Worm (Caenorhabditis elegans) whole organism, L1 larva: ENCODE measurements around the gene F26A1.19.

Source experiments
- Y116A8C.19 ChIP-seq: sonication (generic microtip); optimal IDR thresholded peaks from 2 replicates; lab custom pipeline; 2016; ENCODE audit warnings: missing compliant biosample characterization, missing genetic modification characterization, borderline replicate concordance
- aha-1 ChIP-seq: fragments of 150-350 bp; optimal IDR thresholded peaks from 2 replicates; lab custom pipeline; 2014; ENCODE audit warnings: missing biosample characterization, missing genetic modification characterization
- alr-1 ChIP-seq: fragments of 200-800 bp; sonication (Bioruptor generic); optimal IDR thresholded peaks from 2 replicates; lab custom pipeline; 2018; ENCODE audit warnings: borderline replicate concordance, mild to moderate bottlenecking, missing genetic modification characterization, missing compliant biosample characterization
- aly-2 ChIP-seq: fragments of 150-350 bp; optimal IDR thresholded peaks from 2 replicates; lab custom pipeline; 2014; ENCODE audit warnings: missing biosample characterization, missing genetic modification characterization
- ama-1 ChIP-seq: fragments of 150-350 bp; optimal IDR thresholded peaks from 2 replicates; lab custom pipeline; 2014
- blmp-1 ChIP-seq: fragments of 150-350 bp; optimal IDR thresholded peaks from 2 replicates; lab custom pipeline; 2014; ENCODE audit warnings: missing biosample characterization, missing genetic modification characterization
- dsc-1 ChIP-seq: sonication (generic microtip); optimal IDR thresholded peaks from 2 replicates; lab custom pipeline; 2016; ENCODE audit warnings: mild to moderate bottlenecking, missing genetic modification characterization, missing compliant biosample characterization
- efl-1 ChIP-seq, 4 experiments: fragments of 150-350 bp; optimal IDR thresholded peaks in 3 of 4; peaks in 1 of 4; 1 replicate in 1 of 4; 2 replicates in 3 of 4; lab custom pipeline; 2014; ENCODE audit warnings: missing biosample characterization in 2 of 4, missing genetic modification characterization in 2 of 4, missing genetic modification reagents in 2 of 4
- efl-3 ChIP-seq: fragments of 200-800 bp; sonication (Bioruptor generic); optimal IDR thresholded peaks from 2 replicates; lab custom pipeline; 2018; ENCODE audit warnings: mild to moderate bottlenecking, missing genetic modification characterization, missing compliant biosample characterization
- elt-2 ChIP-seq: sonication (generic microtip); optimal IDR thresholded peaks from 2 replicates; lab custom pipeline; 2016; ENCODE audit warnings: missing genetic modification characterization, mild to moderate bottlenecking, inconsistent platforms, missing compliant biosample characterization, missing genetic modification reagents
- fkh-10 ChIP-seq: sonication (generic microtip); optimal IDR thresholded peaks from 2 replicates; lab custom pipeline; 2017; ENCODE audit warnings: missing biosample characterization, missing genetic modification reagents, missing genetic modification characterization
- fkh-4 ChIP-seq: sonication (generic microtip); optimal IDR thresholded peaks from 2 replicates; lab custom pipeline; 2016; ENCODE audit warnings: missing compliant biosample characterization, missing genetic modification characterization, borderline replicate concordance
- fos-1 ChIP-seq: fragments of 150-350 bp; optimal IDR thresholded peaks from 2 replicates; lab custom pipeline; 2014; ENCODE audit warnings: missing biosample characterization, missing genetic modification characterization
- grh-1 ChIP-seq: fragments of 200-800 bp; sonication (Bioruptor generic); IDR thresholded peaks from 2 replicates; pipeline ENCODE4 v1.3.6; 2022; ENCODE audit warnings: missing genetic modification reagents, missing genetic modification characterization, missing compliant biosample characterization
- hlh-4 ChIP-seq: sonication (generic microtip); optimal IDR thresholded peaks from 2 replicates; lab custom pipeline; 2016; ENCODE audit warnings: mild to moderate bottlenecking, missing genetic modification characterization, missing compliant biosample characterization
- hpl-2 ChIP-seq: fragments of 150-350 bp; optimal IDR thresholded peaks from 2 replicates; lab custom pipeline; 2014; ENCODE audit warnings: missing biosample characterization, missing genetic modification reagents, missing genetic modification characterization
- irx-1 ChIP-seq: sonication (generic microtip); optimal IDR thresholded peaks from 2 replicates; lab custom pipeline; 2016; ENCODE audit warnings: missing genetic modification characterization, missing compliant biosample characterization
- lin-13 ChIP-seq: fragments of 150-350 bp; optimal IDR thresholded peaks from 2 replicates; lab custom pipeline; 2014; ENCODE audit warnings: missing biosample characterization, missing genetic modification reagents, missing genetic modification characterization
- lin-15B ChIP-seq: fragments of 150-350 bp; sonication (generic microtip); optimal IDR thresholded peaks from 3 replicates; lab custom pipeline; 2014; ENCODE audit warnings: missing biosample characterization, missing genetic modification characterization
- lin-35 ChIP-seq, 2 experiments: fragments of 150-350 bp; optimal IDR thresholded peaks; 2 replicates each; lab custom pipeline; 2014; ENCODE audit warnings: missing biosample characterization in 2 of 2, missing genetic modification characterization in 2 of 2, missing genetic modification reagents in 2 of 2
- lin-39 ChIP-seq: fragments of 150-350 bp; optimal IDR thresholded peaks from 2 replicates; lab custom pipeline; 2014; ENCODE audit warnings: missing biosample characterization, missing genetic modification reagents, missing genetic modification characterization
- lir-3 ChIP-seq: sonication (generic microtip); optimal IDR thresholded peaks from 2 replicates; lab custom pipeline; 2016; ENCODE audit warnings: mild to moderate bottlenecking, missing genetic modification characterization, moderate library complexity, missing compliant biosample characterization; ENCODE audit not compliant: poor library complexity
- mdl-1 ChIP-seq, 2 experiments: fragments of 150-350 bp; optimal IDR thresholded peaks; 2 replicates each; lab custom pipeline; 2014 to 2017; ENCODE audit warnings: missing biosample characterization in 2 of 2, missing genetic modification characterization in 2 of 2, inconsistent platforms in 1 of 2
- mep-1 ChIP-seq: fragments of 150-350 bp; optimal IDR thresholded peaks from 2 replicates; lab custom pipeline; 2014; ENCODE audit warnings: missing biosample characterization, missing genetic modification characterization
- nhr-20 ChIP-seq: sonication (generic microtip); optimal IDR thresholded peaks from 2 replicates; lab custom pipeline; 2016; ENCODE audit warnings: mild to moderate bottlenecking, missing genetic modification characterization, missing compliant biosample characterization
- nhr-47 ChIP-seq: sonication (generic microtip); optimal IDR thresholded peaks from 2 replicates; lab custom pipeline; 2016; ENCODE audit warnings: mild to moderate bottlenecking, missing genetic modification characterization, moderate library complexity, missing compliant biosample characterization
- nhr-85 ChIP-seq: sonication (generic microtip); peaks from one replicate; lab custom pipeline; 2016; ENCODE audit warnings: missing genetic modification characterization, inconsistent platforms, missing compliant biosample characterization
- nhr-90 ChIP-seq: sonication (generic microtip); optimal IDR thresholded peaks from 2 replicates; lab custom pipeline; 2016; ENCODE audit warnings: mild to moderate bottlenecking, missing genetic modification characterization, missing compliant biosample characterization; ENCODE audit not compliant: poor library complexity
- skn-1 ChIP-seq: fragments of 150-350 bp; optimal IDR thresholded peaks from 2 replicates; lab custom pipeline; 2014; ENCODE audit warnings: missing biosample characterization, missing genetic modification characterization
- snu-23 ChIP-seq: sonication (generic microtip); optimal IDR thresholded peaks from 2 replicates; lab custom pipeline; 2016; ENCODE audit warnings: missing genetic modification characterization, missing compliant biosample characterization
- sup-37 ChIP-seq: fragments of 200-800 bp; sonication (Bioruptor generic); optimal IDR thresholded peaks from 2 replicates; lab custom pipeline; 2018; ENCODE audit warnings: mild to moderate bottlenecking, missing genetic modification characterization, missing compliant biosample characterization
- tlp-1 ChIP-seq: fragments of 150-350 bp; optimal IDR thresholded peaks from 2 replicates; lab custom pipeline; 2014; ENCODE audit warnings: missing biosample characterization, missing genetic modification characterization
- unc-30 ChIP-seq: sonication (generic microtip); optimal IDR thresholded peaks from 2 replicates; lab custom pipeline; 2017; ENCODE audit warnings: missing biosample characterization, missing genetic modification characterization
- unc-62 ChIP-seq: fragments of 150-350 bp; optimal IDR thresholded peaks from 2 replicates; lab custom pipeline; 2014; ENCODE audit warnings: missing biosample characterization, missing genetic modification reagents, missing genetic modification characterization
- unc-86 ChIP-seq: sonication (generic microtip); optimal IDR thresholded peaks from 2 replicates; lab custom pipeline; 2016; ENCODE audit warnings: missing genetic modification characterization, missing compliant biosample characterization
- unc-98 ChIP-seq: fragments of 200-800 bp; sonication (Bioruptor generic); IDR thresholded peaks from 2 replicates; pipeline ENCODE4 v1.3.6; 2022; ENCODE audit warnings: missing genetic modification characterization, missing compliant biosample characterization
- vab-15 ChIP-seq: sonication (generic microtip); optimal IDR thresholded peaks from 2 replicates; lab custom pipeline; 2017; ENCODE audit warnings: missing genotype, mild to moderate bottlenecking, missing genetic modification characterization, missing compliant biosample characterization
- zip-4 ChIP-seq: fragments of 200-800 bp; sonication (Bioruptor generic); optimal IDR thresholded peaks from 2 replicates; lab custom pipeline; 2018; ENCODE audit warnings: mild to moderate bottlenecking, missing genetic modification characterization, moderate library complexity, missing compliant biosample characterization
- ztf-4 ChIP-seq: fragments of 150-350 bp; optimal IDR thresholded peaks from 2 replicates; lab custom pipeline; 2014; ENCODE audit warnings: missing biosample characterization, missing genetic modification characterization

The F26A1.19 gene

DNA sequence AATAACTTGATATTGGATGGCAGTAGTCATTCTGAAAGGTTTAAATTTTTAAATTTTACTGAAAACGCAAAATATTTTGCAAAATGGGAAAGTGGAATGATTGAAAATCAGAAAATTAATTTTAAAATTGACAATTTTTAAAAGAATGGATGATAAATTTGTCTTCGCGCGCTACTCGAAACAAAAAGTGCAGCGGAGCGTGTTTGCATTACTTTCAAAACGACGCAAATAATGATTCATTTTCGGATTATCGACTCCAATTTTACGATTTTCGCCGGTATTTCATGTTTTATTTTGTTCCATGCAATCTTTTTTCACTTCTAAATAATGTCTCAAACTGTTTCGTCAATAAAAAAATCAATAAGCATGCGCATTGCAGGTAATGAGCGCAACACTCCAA, 40.8 kb downstream of the F26A1.19 start, which contains the start of the genes tost-1 and arx-6 (continued):
- TF ChIP-seq aha-1 (no peak), blmp-1 (tag; lab: Kevin White, UChicago) (peak; percentile 46), snu-23 (peak; percentile 62), hlh-4 (no peak), efl-3 (no peak), nhr-85 (tag; lab: Kevin White, UChicago) (no peak), vab-15 (no peak), tlp-1 (no peak), skn-1 (tag; lab: Kevin White, UChicago) (peak; percentile 69), mdl-1 (tag; optimal IDR thresholded peaks at IDR 0.05; lab: Kevin White, UChicago) (no peak), nhr-90 (tag; lab: Kevin White, UChicago) (no peak), fos-1 (peak; percentile 38), mep-1 (tag; lab: Kevin White, UChicago) (peak; percentile 39), hpl-2 (GFP tag; lab: Kevin White, UChicago) (no peak), irx-1 (tag; lab: Kevin White, UChicago) (no peak), lin-15B (tag; lab: Kevin White, UChicago) (peak; percentile 51), aly-2 (tag; lab: Kevin White, UChicago) (no peak), lir-3 (no peak), unc-86 (tag; lab: Kevin White, UChicago) (no peak), lin-13 (GFP tag; lab: Kevin White, UChicago) (no peak), fkh-10 (GFP tag; lab: Kevin White, UChicago) (no peak), nhr-20 (tag; lab: Kevin White, UChicago) (peak; percentile 36), nhr-47 (tag; lab: Kevin White, UChicago) (peak; percentile 48), ztf-4 (tag; lab: Kevin White, UChicago) (no peak), grh-1 (no peak), ama-1 (lab: Kevin White, UChicago) (no peak), lin-39 (tag; lab: Kevin White, UChicago) (no peak), alr-1 (tag; lab: Kevin White, UChicago) (no peak), fkh-4 (tag; lab: Kevin White, UChicago) (no peak), dsc-1 (tag; lab: Kevin White, UChicago) (no peak), lin-35 (GFP tag; optimal IDR thresholded peaks at IDR 0.05; lab: Kevin White, UChicago) (peak; percentile 85 to 94)
- TF ChIP-seq, all 84 proteins: peak for 24

DNA sequence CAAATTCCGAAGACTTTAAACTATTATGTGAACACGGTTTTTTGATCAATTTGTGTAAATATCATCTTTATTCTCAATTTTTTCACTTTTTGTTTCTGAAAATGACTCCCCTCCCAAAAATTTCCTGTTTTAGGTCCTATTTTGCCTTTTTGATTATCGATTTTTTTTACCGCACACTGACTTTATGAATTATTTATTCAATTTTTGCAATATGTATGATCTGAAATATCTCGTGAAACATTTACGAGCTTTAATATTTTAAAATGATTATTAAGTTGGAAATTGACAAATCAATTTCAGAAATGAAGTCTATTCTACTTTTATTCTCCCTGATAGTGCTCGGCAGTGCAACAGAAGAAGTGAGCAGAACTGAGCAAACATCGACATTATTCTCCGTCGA, 41.9 kb downstream of the F26A1.19 start, which contains the start of gene C35D10.1:
TSS of gene C35D10.1 (plus strand) at position 301 of the 400 bp plus-strand sequence.
- no peak for TF ChIP-seq efl-1 (optimal IDR thresholded peaks at IDR 0.05; lab: Kevin White, UChicago)
- TF ChIP-seq efl-1 (GFP tag; optimal IDR thresholded peaks at IDR 0.05 in 1 of 2; lab: Kevin White, UChicago) = peak in 1 of 2 experiments; percentile 74
- TF ChIP-seq sup-37 (GFP tag; lab: Kevin White, UChicago) = no peak

DNA sequence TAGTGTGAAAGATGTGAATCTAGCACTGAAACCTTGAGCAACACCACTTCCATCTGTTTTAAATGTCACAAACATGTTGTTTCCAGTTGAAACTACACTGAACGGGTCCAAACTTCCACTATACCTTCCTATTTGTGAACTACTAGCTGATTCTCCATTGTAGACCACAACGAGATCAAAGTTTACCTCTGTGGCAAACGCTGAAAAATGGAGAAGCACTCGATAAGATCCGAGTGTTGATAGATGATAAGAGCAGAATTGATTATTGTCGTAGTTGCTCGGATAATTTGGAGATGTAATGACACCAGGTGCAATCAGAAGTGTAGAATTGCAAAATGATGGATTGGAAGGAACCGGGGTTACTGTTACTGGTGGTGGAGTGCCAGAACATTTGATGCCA, 44.4 kb downstream of the F26A1.19 start:
- TF ChIP-seq elt-2 (tag; lab: Kevin White, UChicago) (peak; percentile 55), nhr-47 (tag; lab: Kevin White, UChicago) (no peak), unc-98 (no peak), Y116A8C.19 (no peak), skn-1 (tag; lab: Kevin White, UChicago) (no peak), efl-1 (optimal IDR thresholded peaks at IDR 0.05; lab: Kevin White, UChicago) (no peak), efl-1 (GFP tag; optimal IDR thresholded peaks at IDR 0.05 in 1 of 2; lab: Kevin White, UChicago) (peak in 1 of 2 experiments; percentile 70), unc-62 (GFP tag; lab: Kevin White, UChicago) (no peak), unc-30 (tag; lab: Kevin White, UChicago) (no peak), hpl-2 (GFP tag; lab: Kevin White, UChicago) (no peak), nhr-90 (tag; lab: Kevin White, UChicago) (no peak), fos-1 (no peak), zip-4 (GFP tag; lab: Kevin White, UChicago) (no peak)
